Worm (Caenorhabditis elegans) whole organism, L3 larva: ENCODE measurements around the gene str-207.

ENCODE experiments used
- ama-1 ChIP-seq: fragments of 150-350 bp; optimal IDR thresholded peaks from 2 replicates; lab custom pipeline; 2018
- egl-27 ChIP-seq: sonication (generic microtip); optimal IDR thresholded peaks from 4 replicates; lab custom pipeline; 2017; ENCODE audit warnings: missing biosample characterization, missing genetic modification reagents, missing genetic modification characterization
- elt-3 ChIP-seq, 3 experiments: fragments of 150-350 bp in 1 of 3; sonication (generic microtip) in 2 of 3; optimal IDR thresholded peaks; 2 replicates in 2 of 3; 4 replicates in 1 of 3; lab custom pipeline; 2014 to 2017; ENCODE audit warnings: missing biosample characterization in 3 of 3, missing genetic modification characterization in 3 of 3
- fkh-10 ChIP-seq: sonication (generic microtip); optimal IDR thresholded peaks from 2 replicates; lab custom pipeline; 2017; ENCODE audit warnings: missing biosample characterization, missing genetic modification reagents, missing genetic modification characterization
- jun-1 ChIP-seq: fragments of 150-350 bp; optimal IDR thresholded peaks from 2 replicates; lab custom pipeline; 2014; ENCODE audit warnings: missing biosample characterization, missing genetic modification reagents, missing genetic modification characterization
- nhr-25 ChIP-seq: sonication (generic microtip); optimal IDR thresholded peaks from 2 replicates; lab custom pipeline; 2017; ENCODE audit warnings: missing biosample characterization, missing genetic modification characterization
- skn-1 ChIP-seq: fragments of 150-350 bp; optimal IDR thresholded peaks from 2 replicates; lab custom pipeline; 2014; ENCODE audit warnings: missing biosample characterization, missing genetic modification characterization
- unc-39 ChIP-seq: sonication (generic microtip); optimal IDR thresholded peaks from 4 replicates; lab custom pipeline; 2017; ENCODE audit warnings: missing biosample characterization, missing genetic modification characterization
- unc-62 ChIP-seq: fragments of 150-350 bp; sonication (generic microtip); optimal IDR thresholded peaks from 4 replicates; lab custom pipeline; 2014; ENCODE audit warnings: missing biosample characterization, missing genetic modification reagents, missing genetic modification characterization
- zag-1 ChIP-seq: fragments of 150-350 bp; optimal IDR thresholded peaks from 2 replicates; lab custom pipeline; 2014; ENCODE audit warnings: missing biosample characterization, missing genetic modification characterization

DNA sequence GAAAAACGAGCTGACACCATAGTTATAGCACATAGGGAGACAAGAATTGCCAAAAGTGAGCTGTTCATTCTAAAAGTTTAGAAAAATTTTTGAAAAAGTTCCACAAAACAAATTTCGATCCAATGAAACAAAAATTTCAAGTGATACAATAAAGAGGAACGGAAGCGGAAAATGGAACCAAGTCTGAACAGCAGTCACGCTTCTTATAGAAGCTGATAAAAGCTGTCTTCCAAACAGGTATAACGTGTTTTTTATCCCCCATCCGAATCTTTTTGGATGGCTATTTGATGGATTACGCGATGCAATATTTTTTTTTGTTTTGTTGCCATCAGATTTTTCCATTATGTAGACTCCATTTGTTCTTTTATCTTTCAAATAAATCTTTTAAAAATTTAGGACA is 39.2 kb upstream of the str-207 start, which contains the start of gene H23N18.5:
- TF ChIP-seq ama-1 (lab: Kevin White, UChicago) (no peak), egl-27 (no peak), zag-1 (no peak), unc-62 (no peak), nhr-25 (tag; lab: Kevin White, UChicago) (no peak), fkh-10 (GFP tag; lab: Kevin White, UChicago) (no peak), unc-39 (tag; lab: Kevin White, UChicago) (no peak), skn-1 (tag; lab: Kevin White, UChicago) (no peak), elt-3 (tag; optimal IDR thresholded peaks at IDR 0.05; lab: Kevin White, UChicago) (no peak), jun-1 (tag; lab: Kevin White, UChicago) (no peak)
